Worm (Caenorhabditis elegans): ENCODE results near the gene lelo-2.

ce11 chrIII:1413125-1413837 lies 13.7 kb downstream of the lelo-2 start:
- TF ChIP-seq blmp-1 (tag; optimal IDR thresholded peaks at IDR 0.05) (no peak), lin-13 (tag; optimal IDR thresholded peaks at IDR 0.05) (no peak)

Data from whole organism, mixed stage, embryonic.